Worm (Caenorhabditis elegans): ENCODE results near the gene imp-3.

Gene imp-3

ce11 chrIV:7757245-7757644 lies 32.2 kb downstream of the imp-3 start, which contains the start of gene C46A5.4:
C46A5.4 (minus strand) TSS chrIV:7757345.
- TF ChIP-seq zim-3 (tag; optimal IDR thresholded peaks at IDR 0.05) (no peak), mcd-1 (GFP tag; IDR thresholded peaks at IDR 0.05) (no peak), sdz-38 (tag; optimal IDR thresholded peaks at IDR 0.05) (no peak), egl-44 (GFP tag; IDR thresholded peaks at IDR 0.05) (no peak), ztf-22 (GFP tag; optimal IDR thresholded peaks at IDR 0.05) (no peak), F57C9.4 (tag; optimal IDR thresholded peaks at IDR 0.05) (no peak), tbp1 (GFP tag; optimal IDR thresholded peaks at IDR 0.05) (no peak), zfh-2 (GFP tag; conservative IDR thresholded peaks at IDR 0.05) (no peak), F49E8.2 (tag; optimal IDR thresholded peaks at IDR 0.05; ENCODE audit: insufficient read depth) (no peak), K11D2.4 (GFP tag; IDR thresholded peaks at IDR 0.05) (no peak), ztf-28 (GFP tag; IDR thresholded peaks at IDR 0.05) (no peak), B0019.2 (GFP tag; conservative IDR thresholded peaks at IDR 0.05) (no peak), madf-6 (GFP tag; IDR thresholded peaks at IDR 0.05) (no peak), madf-3 (GFP tag; IDR thresholded peaks at IDR 0.05) (no peak), nfya-1 (tag; optimal IDR thresholded peaks at IDR 0.05; ENCODE audit: borderline replicate concordance, insufficient read depth) (no peak), F22D6.2 (tag; optimal IDR thresholded peaks at IDR 0.05) (no peak), madf-10 (tag; optimal IDR thresholded peaks at IDR 0.05) (no peak)

ce11 chrIV:7754114-7754513 lies 35.3 kb downstream of the imp-3 start:
- TF ChIP-seq Y56A3A.18 (GFP tag; IDR thresholded peaks at IDR 0.05): no peak
- peak; percentile 75; the same call in 1 of the 2 replicates for TF ChIP-seq egrh-3 (GFP tag; IDR thresholded peaks at IDR 0.05)

- TF ChIP-seq ztf-6 (GFP tag; IDR thresholded peaks at IDR 0.05) (no peak), Y53F4B.3 (GFP tag; IDR thresholded peaks at IDR 0.05) (no peak), athp-1 (tag; optimal IDR thresholded peaks at IDR 0.05) (no peak), B0035.1 (tag; optimal IDR thresholded peaks at IDR 0.05) (no peak), die-1 (tag; optimal IDR thresholded peaks at IDR 0.05) (no peak), lin-54 (GFP tag; optimal IDR thresholded peaks at IDR 0.05) (no peak), rcor-1 (GFP tag; IDR thresholded peaks at IDR 0.05) (no peak), B0336.3 (GFP tag; IDR thresholded peaks at IDR 0.05) (no peak), tbx-9 (tag; optimal IDR thresholded peaks at IDR 0.05; ENCODE audit: borderline replicate concordance) (no peak), tbp1 (GFP tag; optimal IDR thresholded peaks at IDR 0.05) (no peak), attf-3 (GFP tag; conservative IDR thresholded peaks at IDR 0.05) (no peak), Y53G8AR.9 (GFP tag; conservative IDR thresholded peaks at IDR 0.05) (no peak), B0019.2 (GFP tag; conservative IDR thresholded peaks at IDR 0.05) (no peak), Y79H2A.3 (GFP tag; conservative IDR thresholded peaks at IDR 0.05) (no peak), dpff-1 (tag; optimal IDR thresholded peaks at IDR 0.05) (no peak), efl-1 (GFP tag; optimal IDR thresholded peaks at IDR 0.05) (no peak), lsl-1 (GFP tag; optimal IDR thresholded peaks at IDR 0.05) (no peak), ceh-58 (GFP tag; IDR thresholded peaks at IDR 0.05) (no peak)
Measured at ce11 chrIV:7753108-7753507, 36.3 kb downstream of the imp-3 start, which contains the start of gene col-14. col-14 (plus strand) TSS chrIV:7753408.

ce11 chrIV:7747838-7748237 lies 41.6 kb downstream of the imp-3 start, which contains the start of gene klo-1:
klo-1 (minus strand) TSS chrIV:7748225.
- TF ChIP-seq ztf-25 (GFP tag; IDR thresholded peaks at IDR 0.05) (no peak), aptf-2 (GFP tag; conservative IDR thresholded peaks at IDR 0.05) (no peak), madf-3 (GFP tag; IDR thresholded peaks at IDR 0.05) (no peak), nhr-80 (tag; optimal IDR thresholded peaks at IDR 0.05) (peak; percentile 77)
